Worm (Caenorhabditis elegans) whole organism, L4/young adult: Measurements from ENCODE around the gene K11H3.5.

Source experiments
- W03F9.2 ChIP-seq: fragments of 150-350 bp; optimal IDR thresholded peaks from 2 replicates; lab custom pipeline; 2014; ENCODE audit warnings: missing biosample characterization, missing genetic modification characterization
- dao-5 ChIP-seq: sonication (generic microtip); optimal IDR thresholded peaks from 2 replicates; lab custom pipeline; 2016; ENCODE audit warnings: missing genotype, missing genetic modification characterization, moderate library complexity, missing compliant biosample characterization
- him-1 ChIP-seq: sonication (generic microtip); optimal IDR thresholded peaks from 2 replicates; lab custom pipeline; 2016; ENCODE audit warnings: missing genotype, missing genetic modification reagents, missing genetic modification characterization, missing compliant biosample characterization

K11H3.5 gene

ce11 chrIII:9843715-9844114 lies at the start of gene K11H3.5:
Gene K11H3.5 (plus strand): TSS chrIII:9843768.
- TF ChIP-seq him-1 (tag; lab: Kevin White, UChicago) (no peak), dao-5 (no peak), W03F9.2 (tag; lab: Kevin White, UChicago) (no peak)

- TF ChIP-seq W03F9.2 (tag; lab: Kevin White, UChicago) (no peak), him-1 (tag; lab: Kevin White, UChicago) (no peak), dao-5 (no peak)
Measured at ce11 chrIII:9796448-9796847, 47.1 kb upstream of the K11H3.5 start, which contains the start of gene srxa-10. Gene srxa-10 (minus strand): TSS chrIII:9796548.

- no peak for TF ChIP-seq W03F9.2 (tag; lab: Kevin White, UChicago)
- no peak for TF ChIP-seq him-1 (tag; lab: Kevin White, UChicago)
- TF ChIP-seq dao-5 = no peak
Measured at ce11 chrIII:9798478-9799157, 45.0 kb upstream of the K11H3.5 start, which contains the start of gene ZK632.2. Gene ZK632.2 (plus strand): TSS chrIII:9799107.

ce11 chrIII:9802045-9802444 lies 41.5 kb upstream of the K11H3.5 start:
- TF ChIP-seq him-1 (tag; lab: Kevin White, UChicago) (no peak), dao-5 (no peak), W03F9.2 (tag; lab: Kevin White, UChicago) (no peak)

- TF ChIP-seq W03F9.2 (tag; lab: Kevin White, UChicago) (no peak), him-1 (tag; lab: Kevin White, UChicago) (no peak), dao-5 (no peak)
Measured at ce11 chrIII:9804997-9805610, 38.5 kb upstream of the K11H3.5 start, which contains the start of gene riok-3. Gene riok-3 (minus strand): TSS chrIII:9805011.

- TF ChIP-seq W03F9.2 (tag; lab: Kevin White, UChicago) (no peak), him-1 (tag; lab: Kevin White, UChicago) (no peak), dao-5 (no peak)
Measured at ce11 chrIII:9806968-9807559, 36.5 kb upstream of the K11H3.5 start, which contains the start of gene ZK632.4. Gene ZK632.4 (minus strand): TSS chrIII:9807454.

ce11 chrIII:9807560-9808046 lies 36.0 kb upstream of the K11H3.5 start:
- TF ChIP-seq dao-5 = no peak
- TF ChIP-seq W03F9.2 (tag; lab: Kevin White, UChicago) = no peak
- no peak for TF ChIP-seq him-1 (tag; lab: Kevin White, UChicago)

ce11 chrIII:9808179-9808578 lies 35.4 kb upstream of the K11H3.5 start, which contains the start of gene gtap-2:
Gene gtap-2 (plus strand): TSS chrIII:9808544.
- TF ChIP-seq him-1 (tag; lab: Kevin White, UChicago) (no peak), W03F9.2 (tag; lab: Kevin White, UChicago) (peak; percentile 56), dao-5 (no peak)

- TF ChIP-seq him-1 (tag; lab: Kevin White, UChicago) = no peak
- TF ChIP-seq W03F9.2 (tag; lab: Kevin White, UChicago) = no peak
- TF ChIP-seq dao-5 = no peak
Measured at ce11 chrIII:9813146-9813545, 30.4 kb upstream of the K11H3.5 start, which contains the start of gene ZK632.14. Gene ZK632.14 (plus strand): TSS chrIII:9813446.

- TF ChIP-seq him-1 (tag; lab: Kevin White, UChicago) = no peak
Measured at ce11 chrIII:9817087-9817612, 26.4 kb upstream of the K11H3.5 start, which contains the start of gene cnx-1. Gene cnx-1 (minus strand): TSS chrIII:9817137.

ce11 chrIII:9817894-9818293 lies 25.7 kb upstream of the K11H3.5 start:
- TF ChIP-seq W03F9.2 (tag; lab: Kevin White, UChicago) = peak; percentile 61
- TF ChIP-seq him-1 (tag; lab: Kevin White, UChicago) = no peak
- no peak for TF ChIP-seq dao-5

- no peak for TF ChIP-seq W03F9.2 (tag; lab: Kevin White, UChicago)
- TF ChIP-seq dao-5 = no peak
- no peak for TF ChIP-seq him-1 (tag; lab: Kevin White, UChicago)
Measured at ce11 chrIII:9818763-9819162, 24.8 kb upstream of the K11H3.5 start, which contains the start of gene panl-3. Gene panl-3 (plus strand): TSS chrIII:9819056.

- TF ChIP-seq W03F9.2 (tag; lab: Kevin White, UChicago) = no peak
- no peak for TF ChIP-seq him-1 (tag; lab: Kevin White, UChicago)
- TF ChIP-seq dao-5 = no peak
Measured at ce11 chrIII:9822942-9823341, 20.6 kb upstream of the K11H3.5 start, which contains the start of gene arl-5. Gene arl-5 (plus strand): TSS chrIII:9823242.
